Worm (Caenorhabditis elegans) whole organism, mixed stage, embryonic: ENCODE results near the gene str-227.

ENCODE experiments used
- bed-3 ChIP-seq: fragments of 200-800 bp; sonication (Bioruptor generic); optimal IDR thresholded peaks from 3 replicates; lab custom pipeline; 2018; ENCODE audit warnings: mild to moderate bottlenecking, missing genetic modification characterization, moderate library complexity, missing compliant biosample characterization
- blmp-1 ChIP-seq: fragments of 150-350 bp; optimal IDR thresholded peaks from 2 replicates; lab custom pipeline; 2014; ENCODE audit warnings: missing biosample characterization, missing genetic modification characterization
- ceh-39 ChIP-seq: fragments of 150-350 bp; optimal IDR thresholded peaks from 2 replicates; lab custom pipeline; 2014; ENCODE audit warnings: missing biosample characterization, missing genetic modification characterization
- ceh-43 ChIP-seq: fragments of 200-800 bp; sonication (Bioruptor generic); optimal IDR thresholded peaks from 2 replicates; lab custom pipeline; 2018; ENCODE audit warnings: mild to moderate bottlenecking, missing genetic modification characterization, moderate library complexity, missing compliant biosample characterization
- ces-1 ChIP-seq: fragments of 150-350 bp; optimal IDR thresholded peaks from 2 replicates; lab custom pipeline; 2014; ENCODE audit warnings: missing biosample characterization, missing genetic modification reagents, missing genetic modification characterization
- cnd-1 ChIP-seq: fragments of 200-800 bp; sonication (Bioruptor generic); optimal IDR thresholded peaks from 2 replicates; lab custom pipeline; 2018; ENCODE audit warnings: mild to moderate bottlenecking, missing genetic modification characterization, missing compliant biosample characterization
- drap-1 ChIP-seq: fragments of 200-800 bp; sonication (Bioruptor generic); optimal IDR thresholded peaks from 3 replicates; lab custom pipeline; 2018; ENCODE audit warnings: mild to moderate bottlenecking, missing genetic modification characterization, missing compliant biosample characterization
- elt-1 ChIP-seq: sonication (generic microtip); optimal IDR thresholded peaks from 2 replicates; lab custom pipeline; 2017; ENCODE audit warnings: missing genetic modification characterization, mild to moderate bottlenecking, missing compliant biosample characterization, antibody characterized with exemption, moderate library complexity, borderline replicate concordance; ENCODE audit not compliant: insufficient read depth
- elt-3 ChIP-seq: fragments of 150-350 bp; optimal IDR thresholded peaks from 2 replicates; lab custom pipeline; 2014; ENCODE audit warnings: missing biosample characterization, missing genetic modification characterization
- flh-1 ChIP-seq: fragments of 200-800 bp; sonication (Bioruptor generic); optimal IDR thresholded peaks from 2 replicates; lab custom pipeline; 2018; ENCODE audit warnings: mild to moderate bottlenecking, missing genetic modification characterization, moderate library complexity, missing compliant biosample characterization
- ham-2 ChIP-seq: fragments of 200-800 bp; sonication (Bioruptor generic); optimal IDR thresholded peaks from 2 replicates; lab custom pipeline; 2018; ENCODE audit warnings: mild to moderate bottlenecking, missing genetic modification characterization, missing compliant biosample characterization
- hlh-1 ChIP-seq: fragments of 150-350 bp; optimal IDR thresholded peaks from 2 replicates; lab custom pipeline; 2014; ENCODE audit warnings: missing biosample characterization, missing genetic modification reagents, missing genetic modification characterization
- lin-13 ChIP-seq: fragments of 150-350 bp; optimal IDR thresholded peaks from 2 replicates; lab custom pipeline; 2014; ENCODE audit warnings: missing biosample characterization, missing genetic modification characterization
- lin-32 ChIP-seq: fragments of 200-800 bp; sonication (Bioruptor generic); optimal IDR thresholded peaks from 2 replicates; lab custom pipeline; 2018; ENCODE audit warnings: mild to moderate bottlenecking, missing genetic modification characterization, missing compliant biosample characterization
- lsy-2 ChIP-seq: fragments of 150-350 bp; optimal IDR thresholded peaks from 2 replicates; lab custom pipeline; 2014; ENCODE audit warnings: missing biosample characterization, missing genetic modification characterization
- mab-5 ChIP-seq: fragments of 150-350 bp; optimal IDR thresholded peaks from 2 replicates; lab custom pipeline; 2014; ENCODE audit warnings: missing biosample characterization, missing genetic modification characterization
- mep-1 ChIP-seq: fragments of 150-350 bp; optimal IDR thresholded peaks from 2 replicates; lab custom pipeline; 2017; ENCODE audit warnings: missing biosample characterization, missing genetic modification reagents, missing genetic modification characterization, inconsistent platforms
- mls-2 ChIP-seq: sonication (generic microtip); optimal IDR thresholded peaks from 2 replicates; lab custom pipeline; 2016; ENCODE audit warnings: mild to moderate bottlenecking, missing genetic modification characterization, moderate library complexity, missing compliant biosample characterization
- nhr-12 ChIP-seq: fragments of 150-350 bp; optimal IDR thresholded peaks from 2 replicates; lab custom pipeline; 2014; ENCODE audit warnings: missing biosample characterization, missing genetic modification characterization
- nhr-2 ChIP-seq: fragments of 150-350 bp; optimal IDR thresholded peaks from 2 replicates; lab custom pipeline; 2014; ENCODE audit warnings: missing biosample characterization, missing genetic modification characterization
- nhr-237 ChIP-seq: fragments of 150-350 bp; optimal IDR thresholded peaks from 2 replicates; lab custom pipeline; 2014; ENCODE audit warnings: missing biosample characterization, missing genetic modification characterization
- nhr-28 ChIP-seq: fragments of 150-350 bp; optimal IDR thresholded peaks from 2 replicates; lab custom pipeline; 2014; ENCODE audit warnings: missing biosample characterization, missing genetic modification characterization
- nhr-76 ChIP-seq: sonication (generic microtip); optimal IDR thresholded peaks from 2 replicates; lab custom pipeline; 2017; ENCODE audit warnings: missing biosample characterization, missing genetic modification characterization
- pha-4 ChIP-seq: fragments of 150-350 bp; optimal IDR thresholded peaks from 2 replicates; lab custom pipeline; 2018; ENCODE audit warnings: missing biosample characterization, missing genetic modification reagents, missing genetic modification characterization
- sem-2 ChIP-seq: fragments of 200-800 bp; sonication (Bioruptor generic); optimal IDR thresholded peaks from 2 replicates; lab custom pipeline; 2018; ENCODE audit warnings: mild to moderate bottlenecking, missing genetic modification characterization, missing compliant biosample characterization
- snpc-4 ChIP-seq: fragments of 150-350 bp; optimal IDR thresholded peaks from 2 replicates; lab custom pipeline; 2014; ENCODE audit warnings: missing biosample characterization, missing genetic modification characterization
- sptf-1 ChIP-seq: sonication (generic microtip); optimal IDR thresholded peaks from 2 replicates; lab custom pipeline; 2017; ENCODE audit warnings: mild to moderate bottlenecking, missing genetic modification characterization, moderate library complexity, missing compliant biosample characterization
- tbx-8 ChIP-seq: fragments of 200-800 bp; sonication (Bioruptor generic); optimal IDR thresholded peaks from 2 replicates; lab custom pipeline; 2018; ENCODE audit warnings: mild to moderate bottlenecking, missing genetic modification characterization, moderate library complexity, missing compliant biosample characterization
- unc-120 ChIP-seq: sonication (generic microtip); optimal IDR thresholded peaks from 2 replicates; lab custom pipeline; 2017; ENCODE audit warnings: missing genetic modification characterization, missing compliant biosample characterization; ENCODE audit not compliant: poor library complexity, severe bottlenecking
- unc-39 ChIP-seq: fragments of 150-350 bp; optimal IDR thresholded peaks from 2 replicates; lab custom pipeline; 2014; ENCODE audit warnings: missing biosample characterization, missing genetic modification characterization
- unc-62 ChIP-seq: fragments of 150-350 bp; optimal IDR thresholded peaks from 2 replicates; lab custom pipeline; 2014; ENCODE audit warnings: missing biosample characterization, missing genetic modification reagents, missing genetic modification characterization
- zip-8 ChIP-seq: fragments of 150-350 bp; optimal IDR thresholded peaks from 2 replicates; lab custom pipeline; 2014; ENCODE audit warnings: missing biosample characterization, missing genetic modification characterization
- ztf-11 ChIP-seq: fragments of 150-350 bp; optimal IDR thresholded peaks from 2 replicates; lab custom pipeline; 2014; ENCODE audit warnings: missing biosample characterization, missing genetic modification characterization

str-227 gene

ce11 chrV:3535260-3535659 lies 17.3 kb downstream of the str-227 start, which contains the start of gene nhr-221:
Gene nhr-221, minus strand, starts transcription at chrV:3535360.
- no peak for TF ChIP-seq sem-2 (GFP tag; lab: Kevin White, UChicago)
- TF ChIP-seq zip-8 (tag; lab: Kevin White, UChicago) = no peak
- TF ChIP-seq mls-2 = no peak
- no peak for TF ChIP-seq hlh-1 (tag; lab: Kevin White, UChicago)
- TF ChIP-seq mep-1 (tag; lab: Kevin White, UChicago) = no peak
- no peak for TF ChIP-seq unc-39 (tag; lab: Kevin White, UChicago)
- TF ChIP-seq ztf-11 (tag; lab: Kevin White, UChicago) = no peak
- TF ChIP-seq blmp-1 (tag; lab: Kevin White, UChicago) = no peak
- TF ChIP-seq pha-4 = no peak
- no peak for TF ChIP-seq snpc-4 (tag; lab: Kevin White, UChicago)
- no peak for TF ChIP-seq lsy-2 (tag; lab: Kevin White, UChicago)
- no peak for TF ChIP-seq flh-1 (GFP tag; lab: Kevin White, UChicago)
- no peak for TF ChIP-seq drap-1
- TF ChIP-seq tbx-8 (GFP tag; lab: Kevin White, UChicago) = no peak
- TF ChIP-seq unc-62 (GFP tag; lab: Kevin White, UChicago) = no peak
- no peak for TF ChIP-seq unc-120 (tag; lab: Kevin White, UChicago)
- TF ChIP-seq ceh-43 (GFP tag; lab: Kevin White, UChicago) = no peak
- no peak for TF ChIP-seq nhr-76
- no peak for TF ChIP-seq elt-1

DNA sequence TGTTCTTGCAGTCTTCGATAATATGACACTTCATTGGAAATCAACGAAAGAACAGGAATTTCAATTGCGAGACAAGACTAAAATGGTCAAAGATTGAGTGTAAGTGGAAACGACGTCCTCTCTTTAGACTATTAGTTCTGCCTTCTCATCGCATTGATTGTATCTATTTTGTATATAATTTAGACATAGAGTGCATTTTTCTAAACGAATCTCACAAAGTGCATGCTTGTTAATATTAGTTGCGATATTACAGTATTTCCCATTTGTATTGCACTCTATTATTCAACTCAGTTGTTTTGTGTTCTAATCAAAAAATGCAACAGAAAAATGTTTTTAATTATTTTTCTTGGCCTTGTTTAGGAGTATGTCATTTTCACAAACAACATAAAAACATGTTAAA lies 20.3 kb downstream of the str-227 start, which contains the start of gene nhr-93:
Gene nhr-93 (minus strand): TSS at position 101 of the 400 bp plus-strand sequence.
- no peak for TF ChIP-seq snpc-4 (tag; lab: Kevin White, UChicago)
- TF ChIP-seq nhr-2 = no peak
- TF ChIP-seq ceh-43 (GFP tag; lab: Kevin White, UChicago) = no peak
- no peak for TF ChIP-seq flh-1 (GFP tag; lab: Kevin White, UChicago)
- no peak for TF ChIP-seq blmp-1 (tag; lab: Kevin White, UChicago)
- no peak for TF ChIP-seq ceh-39 (tag; lab: Kevin White, UChicago)
- no peak for TF ChIP-seq lin-13
- no peak for TF ChIP-seq drap-1
- TF ChIP-seq mab-5 (tag; lab: Kevin White, UChicago) = no peak
- TF ChIP-seq elt-3 (tag; lab: Kevin White, UChicago) = no peak
- no peak for TF ChIP-seq ces-1 (GFP tag; lab: Kevin White, UChicago)
- TF ChIP-seq tbx-8 (GFP tag; lab: Kevin White, UChicago) = no peak
- TF ChIP-seq lin-32 (GFP tag; lab: Kevin White, UChicago) = no peak
- no peak for TF ChIP-seq cnd-1 (tag; lab: Kevin White, UChicago)
- TF ChIP-seq mep-1 (tag; lab: Kevin White, UChicago) = no peak

DNA sequence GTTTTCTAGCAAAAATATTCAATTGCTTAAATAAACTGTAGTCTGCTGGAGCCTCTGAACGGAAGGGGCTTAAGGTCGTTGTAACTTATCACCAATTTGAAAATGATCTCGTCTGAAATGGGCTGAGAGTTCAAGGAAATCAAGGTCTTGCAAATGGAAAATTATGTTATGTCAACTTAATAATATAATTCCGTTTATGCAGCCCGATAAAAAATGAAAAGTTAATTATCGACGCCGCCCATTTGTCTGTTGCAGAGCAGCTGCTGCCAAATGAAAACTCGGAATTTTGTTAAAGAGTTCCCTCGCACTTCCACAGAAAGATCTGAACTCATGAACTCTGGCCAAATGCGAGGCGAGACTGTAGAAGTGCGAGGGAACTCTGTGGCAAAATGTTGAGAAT lies 23.1 kb downstream of the str-227 start, which contains the start of gene srbc-67:
Gene srbc-67 (minus strand): TSS at position 101 of the 400 bp plus-strand sequence.
- TF ChIP-seq nhr-237 (tag; lab: Kevin White, UChicago) = no peak
- no peak for TF ChIP-seq ceh-39 (tag; lab: Kevin White, UChicago)
- TF ChIP-seq nhr-12 (tag; lab: Kevin White, UChicago) = no peak
- no peak for TF ChIP-seq ces-1 (GFP tag; lab: Kevin White, UChicago)
- no peak for TF ChIP-seq lsy-2 (tag; lab: Kevin White, UChicago)
- no peak for TF ChIP-seq tbx-8 (GFP tag; lab: Kevin White, UChicago)
- no peak for TF ChIP-seq sptf-1
- TF ChIP-seq snpc-4 (tag; lab: Kevin White, UChicago) = no peak
- no peak for TF ChIP-seq mab-5 (tag; lab: Kevin White, UChicago)
- TF ChIP-seq ztf-11 (tag; lab: Kevin White, UChicago) = no peak
- no peak for TF ChIP-seq unc-62 (GFP tag; lab: Kevin White, UChicago)
- TF ChIP-seq sem-2 (GFP tag; lab: Kevin White, UChicago) = no peak
- no peak for TF ChIP-seq nhr-2
- TF ChIP-seq drap-1 = no peak
- TF ChIP-seq cnd-1 (tag; lab: Kevin White, UChicago) = no peak
- TF ChIP-seq ham-2 (GFP tag; lab: Kevin White, UChicago) = no peak
- TF ChIP-seq, all 35 proteins: peak for 0

- TF ChIP-seq tbx-8 (GFP tag; lab: Kevin White, UChicago) (no peak), ztf-11 (tag; lab: Kevin White, UChicago) (no peak), mep-1 (tag; lab: Kevin White, UChicago) (no peak), pha-4 (no peak), sptf-1 (no peak), ceh-39 (tag; lab: Kevin White, UChicago) (no peak), unc-120 (tag; lab: Kevin White, UChicago) (no peak), blmp-1 (tag; lab: Kevin White, UChicago) (no peak), lsy-2 (tag; lab: Kevin White, UChicago) (no peak), unc-39 (tag; lab: Kevin White, UChicago) (no peak), ham-2 (GFP tag; lab: Kevin White, UChicago) (no peak), ces-1 (GFP tag; lab: Kevin White, UChicago) (no peak), nhr-28 (tag; lab: Kevin White, UChicago) (no peak), bed-3 (no peak), nhr-76 (no peak), zip-8 (tag; lab: Kevin White, UChicago) (no peak), mls-2 (no peak), elt-3 (tag; lab: Kevin White, UChicago) (no peak), nhr-2 (no peak), flh-1 (GFP tag; lab: Kevin White, UChicago) (no peak)
These were observed 25.4 kb downstream of the str-227 start, which contains the start of gene nhr-222 for ce11 chrV:3543344-3543743. Gene nhr-222, minus strand, starts transcription at chrV:3543444.
